Worm (Caenorhabditis elegans): ENCODE results near the gene lat-1.

DNA sequence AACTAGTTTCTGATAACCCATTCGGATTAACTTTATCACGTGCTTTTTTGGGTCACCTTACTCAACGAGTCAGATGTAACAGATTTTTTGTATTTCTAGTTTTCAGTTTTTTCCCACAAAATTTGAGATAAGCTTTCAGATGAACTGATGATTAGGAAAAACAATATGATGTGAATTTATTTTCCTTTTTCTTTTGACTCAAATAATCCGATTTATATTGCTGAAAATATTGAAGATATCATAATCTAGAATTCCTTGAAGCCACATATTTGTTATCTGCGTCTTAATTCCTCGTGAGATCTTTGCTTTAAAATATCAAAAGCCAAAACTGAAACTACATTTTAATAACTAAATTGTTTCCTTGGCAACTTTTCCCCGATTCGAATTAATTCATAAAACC is 20.0 kb downstream of the lat-1 start:
- TF ChIP-seq hif-1 (tag; optimal IDR thresholded peaks at IDR 0.05) (no peak), ztf-7 (tag; optimal IDR thresholded peaks at IDR 0.05) (no peak), ceh-28 (tag; optimal IDR thresholded peaks at IDR 0.05) (no peak), mep-1 (tag; optimal IDR thresholded peaks at IDR 0.05) (no peak), lin-38 (GFP tag; IDR thresholded peaks at IDR 0.05) (no peak)
